Fruit fly (Drosophila melanogaster): Measurements from ENCODE around the gene Hira.
A peak's percentile ranks its signal among the peaks of the same experiment; 100 is the strongest.

Gene Hira

DNA sequence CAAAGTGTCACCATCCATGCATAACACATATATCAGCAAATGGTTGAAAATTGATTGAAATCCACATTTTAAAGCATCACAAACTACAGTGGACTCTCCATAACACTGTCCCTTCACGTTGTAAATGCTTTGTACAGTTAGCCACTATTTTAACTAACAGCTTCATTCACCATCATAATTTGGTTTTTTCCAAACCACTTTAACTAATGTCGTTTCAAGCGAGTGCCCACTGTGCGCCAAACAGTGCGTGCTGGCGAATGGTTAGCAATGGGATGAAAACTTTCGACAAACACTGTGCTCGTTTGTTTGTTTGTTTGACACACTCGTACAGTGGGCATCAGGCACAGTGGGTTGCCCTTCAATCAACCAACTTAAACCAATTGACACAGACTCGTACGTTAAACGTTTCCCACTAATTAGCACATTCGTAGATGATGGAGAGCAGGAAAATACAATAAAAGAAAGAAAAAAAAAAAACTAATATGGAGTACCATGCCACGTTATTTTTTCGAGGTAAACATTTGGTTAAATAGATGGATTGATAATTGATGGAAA, 21.6 kb upstream of the Hira start (continued):
- TF ChIP-seq CG12104 (GFP tag; optimal IDR thresholded peaks at IDR 0.05) (peak; percentile 87), Nf-YC (tag; optimal IDR thresholded peaks at IDR 0.05) (peak; percentile 76), esg (GFP tag; conservative IDR thresholded peaks at IDR 0.05) (peak; percentile 94), CG12219 (GFP tag; optimal IDR thresholded peaks at IDR 0.05) (peak; percentile 94), grau (tag; optimal IDR thresholded peaks at IDR 0.05) (peak; percentile 97), CG17802 (tag; optimal IDR thresholded peaks at IDR 0.05) (peak; percentile 72), CG1647 (GFP tag; optimal IDR thresholded peaks at IDR 0.05) (peak; percentile 87), kni (GFP tag; optimal IDR thresholded peaks at IDR 0.05) (peak; percentile 61), bab2 (GFP tag; optimal IDR thresholded peaks at IDR 0.05) (peak; percentile 95), CTCF (GFP tag; optimal IDR thresholded peaks at IDR 0.05) (peak; percentile 46), CG1832 (GFP tag; optimal IDR thresholded peaks at IDR 0.05) (no peak), Nf-YA (GFP tag; IDR thresholded peaks at IDR 0.05) (peak; percentile 84), lola (GFP tag; optimal IDR thresholded peaks at IDR 0.05) (peak in 1 of 3 experiments; percentile 46), pb (GFP tag; optimal IDR thresholded peaks at IDR 0.05) (peak; percentile 88), CG18599 (GFP tag; optimal IDR thresholded peaks at IDR 0.05) (peak; percentile 90), E2f2 (GFP tag; IDR thresholded peaks at IDR 0.05) (peak; percentile 63), nau (GFP tag; optimal IDR thresholded peaks at IDR 0.05) (peak; percentile 83), Rx (GFP tag; IDR thresholded peaks at IDR 0.05) (peak; percentile 95), CG7745 (tag; optimal IDR thresholded peaks at IDR 0.05) (no peak), CG9817 (tag; optimal IDR thresholded peaks at IDR 0.05) (peak; percentile 96), CG10431 (GFP tag; optimal IDR thresholded peaks at IDR 0.05) (no peak), gem (tag; optimal IDR thresholded peaks at IDR 0.05) (peak; percentile 92), Hmx (GFP tag; optimal IDR thresholded peaks at IDR 0.05) (peak; percentile 2), unc-4 (GFP tag; IDR thresholded peaks at IDR 0.05; ENCODE audit: partially characterized antibody) (no peak), zf30C (GFP tag; optimal IDR thresholded peaks at IDR 0.05) (no peak), sna (GFP tag; IDR thresholded peaks at IDR 0.05; ENCODE audit: partially characterized antibody) (no peak), maf-S (GFP tag; optimal IDR thresholded peaks at IDR 0.05) (peak; percentile 87), danr (GFP tag; IDR thresholded peaks at IDR 0.05) (peak; percentile 87), p53 (GFP tag; optimal IDR thresholded peaks at IDR 0.05) (peak; percentile 63), CG3726 (GFP tag; IDR thresholded peaks at IDR 0.05) (peak; percentile 88), corto (GFP tag; optimal IDR thresholded peaks at IDR 0.05) (peak; percentile 50), Oli (tag; optimal IDR thresholded peaks at IDR 0.05) (peak; percentile 93), scrt (GFP tag; optimal IDR thresholded peaks at IDR 0.05) (peak; percentile 78), luna (GFP tag; optimal IDR thresholded peaks at IDR 0.05) (no peak), gfzf (GFP tag; optimal IDR thresholded peaks at IDR 0.05) (peak; percentile 14), hbn (GFP tag; IDR thresholded peaks at IDR 0.05; ENCODE audit: partially characterized antibody) (no peak), CG10565 (GFP tag; optimal IDR thresholded peaks at IDR 0.05) (peak; percentile 54), CG7987 (GFP tag; optimal IDR thresholded peaks at IDR 0.05) (peak; percentile 80), CG4282 (GFP tag; optimal IDR thresholded peaks at IDR 0.05) (peak; percentile 89), sisA (GFP tag; IDR thresholded peaks at IDR 0.05) (peak; percentile 97), dm (GFP tag; optimal IDR thresholded peaks at IDR 0.05) (peak; percentile 83), kay (GFP tag; optimal IDR thresholded peaks at IDR 0.05) (peak; percentile 48), CG12659 (GFP tag; optimal IDR thresholded peaks at IDR 0.05) (peak; percentile 91), Nf-YB (GFP tag; optimal IDR thresholded peaks at IDR 0.05) (peak; percentile 44), shn (GFP tag; optimal IDR thresholded peaks at IDR 0.05) (peak; percentile 90), so (GFP tag; IDR thresholded peaks at IDR 0.05) (peak; percentile 90), CG13123 (GFP tag; optimal IDR thresholded peaks at IDR 0.05) (peak; percentile 79), ranshi (GFP tag; IDR thresholded peaks at IDR 0.05) (peak; percentile 95), inv (GFP tag; IDR thresholded peaks at IDR 0.05; ENCODE audit: partially characterized antibody) (no peak), fd102C (GFP tag; optimal IDR thresholded peaks at IDR 0.05) (no peak)
